Fruit fly (Drosophila melanogaster): Measurements from ENCODE around the gene Rpn7.
A peak's percentile ranks its signal among the peaks of the same experiment; 100 is the strongest.

Gene Rpn7

dm6 chr3R:22455335-22455985 lies 6.4 kb downstream of the Rpn7 start:
- no peak for TF ChIP-seq h (GFP tag; optimal IDR thresholded peaks at IDR 0.05)
- peak in 1 of 2 experiments; percentile 15 for TF ChIP-seq foxo (GFP tag; optimal IDR thresholded peaks at IDR 0.05)
- no peak for TF ChIP-seq br (GFP tag; optimal IDR thresholded peaks at IDR 0.05)
- TF ChIP-seq ey (GFP tag; optimal IDR thresholded peaks at IDR 0.05), result peak; percentile 4
- TF ChIP-seq fru (GFP tag; optimal IDR thresholded peaks at IDR 0.05), result peak; percentile 19
- TF ChIP-seq OdsH (GFP tag; optimal IDR thresholded peaks at IDR 0.05), result peak; percentile 2

- TF ChIP-seq sv (GFP tag; optimal IDR thresholded peaks at IDR 0.05), result no peak
- TF ChIP-seq dl (GFP tag; optimal IDR thresholded peaks at IDR 0.05; ENCODE audit: insufficient read depth in 1 of 2, partially characterized antibody in 2 of 2), result no peak
- no peak for TF ChIP-seq N (GFP tag; optimal IDR thresholded peaks at IDR 0.05)
- no peak for TF ChIP-seq CrebA (GFP tag; optimal IDR thresholded peaks at IDR 0.05; ENCODE audit: borderline replicate concordance)
- no peak for TF ChIP-seq CG32264 (GFP tag; optimal IDR thresholded peaks at IDR 0.05)
- TF ChIP-seq Dif (GFP tag; optimal IDR thresholded peaks at IDR 0.05; ENCODE audit: partially characterized antibody), result no peak
- TF ChIP-seq Hr83 (GFP tag; optimal IDR thresholded peaks at IDR 0.05; ENCODE audit: poor library complexity, severe bottlenecking), result no peak
- TF ChIP-seq pan (optimal IDR thresholded peaks at IDR 0.05), result no peak
- no peak for TF ChIP-seq Hr78 (GFP tag; optimal IDR thresholded peaks at IDR 0.05)
- TF ChIP-seq Sp1 (GFP tag; optimal IDR thresholded peaks at IDR 0.05), result no peak
- no peak for TF ChIP-seq sage (GFP tag; optimal IDR thresholded peaks at IDR 0.05)
- TF ChIP-seq Mio (GFP tag; optimal IDR thresholded peaks at IDR 0.05), result no peak
Measured at dm6 chr3R:22454397-22455334, 7.2 kb downstream of the Rpn7 start.

dm6 chr3R:22449871-22450424 lies 11.9 kb downstream of the Rpn7 start:
- TF ChIP-seq Jra (GFP tag; optimal IDR thresholded peaks at IDR 0.05), result no peak
- TF ChIP-seq Dfd (GFP tag; optimal IDR thresholded peaks at IDR 0.05), result no peak
- no peak for TF ChIP-seq brk (GFP tag; optimal IDR thresholded peaks at IDR 0.05)
- no peak for TF ChIP-seq GATAd (GFP tag; optimal IDR thresholded peaks at IDR 0.05)
- TF ChIP-seq pan (optimal IDR thresholded peaks at IDR 0.05), result no peak
- no peak for TF ChIP-seq jim (GFP tag; optimal IDR thresholded peaks at IDR 0.05)
- no peak for TF ChIP-seq Hnf4 (GFP tag; optimal IDR thresholded peaks at IDR 0.05)
- no peak for TF ChIP-seq ey (GFP tag; optimal IDR thresholded peaks at IDR 0.05)
- TF ChIP-seq OdsH (GFP tag; optimal IDR thresholded peaks at IDR 0.05), result no peak
- no peak for TF ChIP-seq rgr (GFP tag; optimal IDR thresholded peaks at IDR 0.05)
- no peak for TF ChIP-seq tai (GFP tag; optimal IDR thresholded peaks at IDR 0.05)
- no peak for TF ChIP-seq usp (GFP tag; optimal IDR thresholded peaks at IDR 0.05)
- TF ChIP-seq Myc (optimal IDR thresholded peaks at IDR 0.05), result no peak
- no peak for TF ChIP-seq Dif (GFP tag; optimal IDR thresholded peaks at IDR 0.05; ENCODE audit: partially characterized antibody)
- no peak for TF ChIP-seq N (GFP tag; optimal IDR thresholded peaks at IDR 0.05)

- TF ChIP-seq woc (GFP tag; optimal IDR thresholded peaks at IDR 0.05) (peak; percentile 46), pan (optimal IDR thresholded peaks at IDR 0.05) (no peak), rgr (GFP tag; optimal IDR thresholded peaks at IDR 0.05) (peak; percentile 8), Vsx2 (GFP tag; optimal IDR thresholded peaks at IDR 0.05; ENCODE audit: partially characterized antibody) (no peak), Rel (GFP tag; optimal IDR thresholded peaks at IDR 0.05) (no peak), Rel (tag; optimal IDR thresholded peaks at IDR 0.05) (peak; percentile 67), h (GFP tag; optimal IDR thresholded peaks at IDR 0.05) (peak; percentile 3), Sp1 (GFP tag; optimal IDR thresholded peaks at IDR 0.05) (peak; percentile 8), psq (GFP tag; optimal IDR thresholded peaks at IDR 0.05) (peak; percentile 88), Hnf4 (GFP tag; optimal IDR thresholded peaks at IDR 0.05) (no peak), Dif (GFP tag; optimal IDR thresholded peaks at IDR 0.05; ENCODE audit: partially characterized antibody) (peak; percentile 36), Hr83 (GFP tag; optimal IDR thresholded peaks at IDR 0.05; ENCODE audit: poor library complexity, severe bottlenecking) (peak; percentile 80), Jra (GFP tag; optimal IDR thresholded peaks at IDR 0.05) (no peak), ey (GFP tag; optimal IDR thresholded peaks at IDR 0.05) (no peak)
Measured at dm6 chr3R:22447874-22448254, 14.0 kb downstream of the Rpn7 start, which contains the start of gene CG34376. TSS of gene CG34376 (plus strand) at chr3R:22448099.

Data from whole organism, wandering third instar larva.